Fruit fly (Drosophila melanogaster): ENCODE measurements around the gene CG9917.
A peak's percentile ranks its signal among the peaks of the same experiment; 100 is the strongest.

The CG9917 gene

dm6 chrX:16320197-16320921 is 2.7 kb downstream of the CG9917 start, which contains the start of gene Cyp1 (continued):
- TF ChIP-seq crp (GFP tag; optimal IDR thresholded peaks at IDR 0.05) = no peak
- peak; percentile 55 for TF ChIP-seq vvl (GFP tag; IDR thresholded peaks at IDR 0.05)
- no peak for TF ChIP-seq CG9437 (GFP tag; optimal IDR thresholded peaks at IDR 0.05)
- TF ChIP-seq CG10959 (GFP tag; IDR thresholded peaks at IDR 0.05) = no peak
- no peak for TF ChIP-seq CG9876 (GFP tag; optimal IDR thresholded peaks at IDR 0.05)
- TF ChIP-seq HLH4C (GFP tag; IDR thresholded peaks at IDR 0.05; ENCODE audit: partially characterized antibody) = peak; percentile 68; the same call in 2 of the 3 replicates
- no peak for TF ChIP-seq pho (GFP tag; optimal IDR thresholded peaks at IDR 0.05)
- TF ChIP-seq tll (GFP tag; optimal IDR thresholded peaks at IDR 0.05) = no peak
- peak; percentile 83 for TF ChIP-seq Dref (GFP tag; IDR thresholded peaks at IDR 0.05)
- TF ChIP-seq Sin3A (optimal IDR thresholded peaks at IDR 0.05) = no peak
- TF ChIP-seq CG13123 (GFP tag; optimal IDR thresholded peaks at IDR 0.05) = no peak
- peak in 1 of 2 experiments; percentile 5 for TF ChIP-seq Hr51 (GFP tag; optimal IDR thresholded peaks at IDR 0.05)
- peak; percentile 35 for TF ChIP-seq CG15269 (tag; optimal IDR thresholded peaks at IDR 0.05)
- TF ChIP-seq CG13296 (GFP tag; optimal IDR thresholded peaks at IDR 0.05) = no peak
- peak; percentile 58; the same call in 2 of the 3 replicates for TF ChIP-seq CG14860 (GFP tag; IDR thresholded peaks at IDR 0.05; ENCODE audit: partially characterized antibody)
- peak; percentile 32; the same call in 1 of the 2 replicates for TF ChIP-seq CG2129 (GFP tag; IDR thresholded peaks at IDR 0.05; ENCODE audit: partially characterized antibody)
- peak; percentile 19; the same call in 1 of the 2 replicates for TF ChIP-seq HLH3B (GFP tag; IDR thresholded peaks at IDR 0.05)
- TF ChIP-seq Abd-B (GFP tag; optimal IDR thresholded peaks at IDR 0.05) = no peak
- TF ChIP-seq MBD-R2 (GFP tag; IDR thresholded peaks at IDR 0.05) = peak; percentile 52
- no peak for TF ChIP-seq CG2202 (tag; optimal IDR thresholded peaks at IDR 0.05)
- no peak for TF ChIP-seq CG3838 (GFP tag; optimal IDR thresholded peaks at IDR 0.05)
- TF ChIP-seq Lim3 (GFP tag; IDR thresholded peaks at IDR 0.05) = no peak
- no peak for TF ChIP-seq prd (optimal IDR thresholded peaks at IDR 0.05)
- peak; percentile 72 for TF ChIP-seq prd (GFP tag; IDR thresholded peaks at IDR 0.05)
- no peak for TF ChIP-seq CG15073 (GFP tag; optimal IDR thresholded peaks at IDR 0.05)
- peak; percentile 89 for TF ChIP-seq Bgb (GFP tag; IDR thresholded peaks at IDR 0.05; ENCODE audit: partially characterized antibody)
- peak; percentile 38 for TF ChIP-seq CG13894 (tag; optimal IDR thresholded peaks at IDR 0.05)
- TF ChIP-seq CG43689 (GFP tag; IDR thresholded peaks at IDR 0.05) = no peak
- no peak for TF ChIP-seq cas (GFP tag; IDR thresholded peaks at IDR 0.05)
- 0 out of 3 replicates have a peak, but pooled peaks have one; percentile 27 for TF ChIP-seq Aef1 (GFP tag; IDR thresholded peaks at IDR 0.05)
- peak; percentile 81 for TF ChIP-seq chm (GFP tag; IDR thresholded peaks at IDR 0.05)
- no peak for TF ChIP-seq twi (tag; optimal IDR thresholded peaks at IDR 0.05)
- TF ChIP-seq dmrt11E (tag; optimal IDR thresholded peaks at IDR 0.05) = peak; percentile 23
- no peak for TF ChIP-seq slp2 (GFP tag; optimal IDR thresholded peaks at IDR 0.05)
- TF ChIP-seq az2 (GFP tag; optimal IDR thresholded peaks at IDR 0.05) = no peak
- 0 out of 3 replicates have a peak, but pooled peaks have one; percentile 16 for TF ChIP-seq CG6175 (GFP tag; IDR thresholded peaks at IDR 0.05)
- TF ChIP-seq Chrac-16 (GFP tag; optimal IDR thresholded peaks at IDR 0.05) = no peak
- TF ChIP-seq CG7372 (GFP tag; IDR thresholded peaks at IDR 0.05) = peak; percentile 38; the same call in 1 of the 2 replicates
- peak; percentile 14 for TF ChIP-seq CG12769 (tag; optimal IDR thresholded peaks at IDR 0.05)
- TF ChIP-seq gt (GFP tag; IDR thresholded peaks at IDR 0.05) = peak; percentile 59
- peak; percentile 51 for TF ChIP-seq CG11723 (GFP tag; optimal IDR thresholded peaks at IDR 0.05)
- TF ChIP-seq Mrtf (GFP tag; IDR thresholded peaks at IDR 0.05) = no peak; the same call in 2 of the 3 replicates
- TF ChIP-seq bab2 (GFP tag; optimal IDR thresholded peaks at IDR 0.05) = no peak
- no peak for TF ChIP-seq kay (GFP tag; optimal IDR thresholded peaks at IDR 0.05)
- TF ChIP-seq Nf-YC (tag; optimal IDR thresholded peaks at IDR 0.05) = no peak
- TF ChIP-seq fu2 (GFP tag; optimal IDR thresholded peaks at IDR 0.05) = no peak
- TF ChIP-seq tio (GFP tag; optimal IDR thresholded peaks at IDR 0.05) = no peak
- peak; percentile 80 for TF ChIP-seq bigmax (GFP tag; optimal IDR thresholded peaks at IDR 0.05)
- TF ChIP-seq dati (GFP tag; IDR thresholded peaks at IDR 0.05) = 0 out of 2 replicates have a peak, but pooled peaks have one; percentile 17
- TF ChIP-seq nerfin-1 (tag; optimal IDR thresholded peaks at IDR 0.05) = no peak
